Worm (Caenorhabditis elegans) whole organism, young adult: ENCODE measurements around the gene rnp-4.

Experiments
- mcd-1 ChIP-seq: fragments of 200-800 bp; sonication (Bioruptor generic); IDR thresholded peaks from 2 replicates; pipeline ENCODE4 v1.3.6; 2022; ENCODE audit warnings: missing genetic modification reagents, missing genetic modification characterization, missing compliant biosample characterization
- pha-4 ChIP-seq: fragments of 150-350 bp; sonication (generic microtip); optimal IDR thresholded peaks from 2 replicates; lab custom pipeline; 2014; ENCODE audit warnings: missing biosample characterization, missing genetic modification reagents, missing genetic modification characterization
- snpc-4 ChIP-seq, 5 experiments: fragments of 150-350 bp in 1 of 5; sonication (generic microtip) in 4 of 5; optimal IDR thresholded peaks; 2 replicates each; lab custom pipeline; 2014 to 2018; ENCODE audit warnings: missing genetic modification characterization in 5 of 5, missing biosample characterization in 3 of 5, antibody characterized with exemption in 2 of 5, mild to moderate bottlenecking in 2 of 5, missing compliant biosample characterization in 2 of 5, missing genotype in 2 of 5, moderate library complexity in 2 of 5, missing genetic modification reagents in 1 of 5

DNA sequence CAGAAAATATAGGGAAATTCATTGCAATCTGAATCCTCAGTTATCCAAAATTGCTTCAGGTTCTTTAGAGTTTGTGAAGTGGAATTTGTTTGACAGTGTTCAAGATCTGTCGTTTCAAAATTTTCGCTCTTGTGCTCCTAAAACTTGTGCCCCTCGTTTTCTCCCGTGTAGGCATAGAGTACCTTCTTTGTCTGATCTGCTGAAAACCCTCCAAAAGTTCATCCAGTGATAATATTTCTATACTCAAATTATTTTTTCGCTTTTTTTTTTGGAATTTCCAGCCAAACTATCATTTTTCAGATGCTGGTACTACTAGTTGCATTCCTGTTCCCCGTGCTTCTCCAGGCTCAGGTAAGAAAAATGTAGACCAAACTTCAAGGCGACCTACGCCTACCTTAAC, 11.6 kb upstream of the rnp-4 start, which contains the start of gene R07E5.4:
- TF ChIP-seq snpc-4 (GFP tag; optimal IDR thresholded peaks at IDR 0.05; lab: Kevin White, UChicago) (no peak), snpc-4 (tag; optimal IDR thresholded peaks at IDR 0.05; lab: Kevin White, UChicago) (no peak), mcd-1 (GFP tag; lab: Robert Waterston, UW) (no peak), pha-4 (no peak)
